Worm (Caenorhabditis elegans) whole organism, L1 larva: ENCODE data around the gene ZK262.2.

ENCODE experiments used
- pqm-1 ChIP-seq: sonication (generic microtip); optimal IDR thresholded peaks from 3 replicates; lab custom pipeline; 2017; ENCODE audit warnings: missing biosample characterization, missing genetic modification characterization
- skn-1 ChIP-seq: fragments of 150-350 bp; optimal IDR thresholded peaks from 2 replicates; lab custom pipeline; 2014; ENCODE audit warnings: missing biosample characterization, missing genetic modification characterization
- sptf-1 ChIP-seq: fragments of 150-350 bp; optimal IDR thresholded peaks from 2 replicates; lab custom pipeline; 2014; ENCODE audit warnings: missing biosample characterization, missing genetic modification characterization

DNA sequence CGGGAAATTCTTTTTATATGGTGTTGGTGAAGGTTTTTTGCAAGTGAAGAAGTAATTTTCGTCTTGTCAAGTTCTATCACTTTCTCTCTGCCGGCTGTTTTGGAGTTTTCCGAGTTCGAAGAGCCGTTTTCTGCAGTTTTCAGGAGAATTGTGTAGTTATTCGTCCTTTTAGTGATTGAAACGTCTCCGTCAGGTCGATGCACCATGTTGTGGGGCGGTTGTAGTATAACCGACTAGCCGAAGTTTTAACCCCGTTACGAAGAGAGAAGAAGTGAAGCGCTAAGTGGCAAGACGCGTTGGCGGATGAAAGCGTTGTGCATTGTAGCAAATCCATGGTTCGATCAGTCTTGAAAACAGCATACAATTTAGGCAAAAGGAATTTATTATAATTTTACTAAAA is 10.0 kb downstream of the ZK262.2 start:
- TF ChIP-seq pqm-1 (no peak), sptf-1 (tag; lab: Kevin White, UChicago) (no peak), skn-1 (tag; lab: Kevin White, UChicago) (no peak)
